Fruit fly (Drosophila melanogaster) whole organism, embryonic: ENCODE measurements around the gene CG33181.

Experiments used
- Adf1 ChIP-seq: fragments of 200-800 bp; sonication (Bioruptor generic); IDR thresholded peaks from 2 replicates; pipeline ENCODE4 v1.3.6; 2022; ENCODE audit warnings: missing biosample characterization, missing genetic modification characterization
- Bteb2 ChIP-seq: fragments of 200-800 bp; sonication (Bioruptor generic); optimal IDR thresholded peaks from 2 replicates; lab custom pipeline; 2016; ENCODE audit warnings: missing biosample characterization, missing genetic modification characterization
- CG12155 ChIP-seq: fragments of 200-800 bp; sonication (Bioruptor generic); optimal IDR thresholded peaks from 3 replicates; lab custom pipeline; 2016; ENCODE audit warnings: missing biosample characterization, missing genetic modification characterization
- CG12299 ChIP-seq: fragments of 200-800 bp; sonication (Bioruptor generic); optimal IDR thresholded peaks from 2 replicates; lab custom pipeline; 2018; ENCODE audit warnings: missing biosample characterization, mild to moderate bottlenecking, missing genetic modification characterization
- CG17568 ChIP-seq: fragments of 200-800 bp; sonication (Bioruptor generic); optimal IDR thresholded peaks from 2 replicates; lab custom pipeline; 2018; ENCODE audit warnings: missing biosample characterization, mild to moderate bottlenecking, missing genetic modification characterization, moderate library complexity
- CG1792 ChIP-seq: fragments of 200-800 bp; sonication (Bioruptor generic); optimal IDR thresholded peaks from 2 replicates; lab custom pipeline; 2016; ENCODE audit warnings: missing biosample characterization, missing genetic modification characterization
- CG2120 ChIP-seq: fragments of 200-800 bp; sonication (Bioruptor generic); optimal IDR thresholded peaks from 3 replicates; lab custom pipeline; 2016; ENCODE audit warnings: missing biosample characterization, missing genetic modification characterization
- CG30020 ChIP-seq: fragments of 200-800 bp; optimal IDR thresholded peaks from 2 replicates; lab custom pipeline; 2019; ENCODE audit warnings: missing biosample characterization, mild to moderate bottlenecking, missing genetic modification characterization, moderate library complexity
- CG30431 ChIP-seq: fragments of 200-800 bp; sonication (Bioruptor generic); optimal IDR thresholded peaks from 2 replicates; lab custom pipeline; 2017; ENCODE audit warnings: missing biosample characterization, missing genetic modification characterization
- CG3065 ChIP-seq: fragments of 200-800 bp; sonication (Bioruptor generic); optimal IDR thresholded peaks from 2 replicates; lab custom pipeline; 2016; ENCODE audit warnings: missing biosample characterization, missing genetic modification characterization
- CG31224 ChIP-seq: fragments of 200-800 bp; sonication (Bioruptor generic); IDR thresholded peaks from 2 replicates; pipeline ENCODE4 v1.3.6; 2022; ENCODE audit warnings: missing biosample characterization, missing genetic modification characterization
- CG34224 ChIP-seq: fragments of 200-800 bp; sonication (Bioruptor generic); IDR thresholded peaks from 3 replicates; pipeline ENCODE4 v1.3.6; 2022; ENCODE audit warnings: missing biosample characterization, missing genetic modification characterization; ENCODE audit not compliant: partially characterized antibody
- CG3847 ChIP-seq: fragments of 200-800 bp; sonication (Bioruptor generic); IDR thresholded peaks from 2 replicates; pipeline ENCODE4 v1.3.6; 2022; ENCODE audit warnings: missing biosample characterization, missing genetic modification characterization
- CG4282 ChIP-seq: fragments of 200-800 bp; sonication (Bioruptor generic); optimal IDR thresholded peaks from 2 replicates; lab custom pipeline; 2016; ENCODE audit warnings: missing biosample characterization, missing genetic modification characterization
- CG4424 ChIP-seq: fragments of 200-800 bp; sonication (Bioruptor generic); optimal IDR thresholded peaks from 3 replicates; lab custom pipeline; 2016; ENCODE audit warnings: missing biosample characterization, missing genetic modification characterization
- CG4730 ChIP-seq: fragments of 200-800 bp; sonication (Bioruptor generic); IDR thresholded peaks from 2 replicates; pipeline ENCODE4 v1.3.6; 2022; ENCODE audit warnings: missing biosample characterization, missing genetic modification characterization
- CG6254 ChIP-seq: fragments of 200-800 bp; sonication (Bioruptor generic); optimal IDR thresholded peaks from 3 replicates; lab custom pipeline; 2017; ENCODE audit warnings: mild to moderate bottlenecking, missing biosample characterization, missing genetic modification reagents, missing genetic modification characterization
- CG7839 ChIP-seq: fragments of 200-800 bp; sonication (Bioruptor generic); optimal IDR thresholded peaks from 3 replicates; lab custom pipeline; 2018; ENCODE audit warnings: missing biosample characterization, mild to moderate bottlenecking, missing genetic modification characterization, moderate library complexity
- CG7963 ChIP-seq: fragments of 200-800 bp; sonication (Bioruptor generic); IDR thresholded peaks from 3 replicates; pipeline ENCODE4 v1.3.6; 2022; ENCODE audit warnings: missing biosample characterization, missing genetic modification characterization; ENCODE audit not compliant: partially characterized antibody
- CG8478 ChIP-seq: fragments of >200 bp; optimal IDR thresholded peaks from 2 replicates; lab custom pipeline; 2018
- CTCF ChIP-seq: fragments of 200-800 bp; sonication (Bioruptor generic); optimal IDR thresholded peaks from 2 replicates; lab custom pipeline; 2017; ENCODE audit warnings: missing biosample characterization, mild to moderate bottlenecking, missing genetic modification characterization, moderate library complexity
- CoRest ChIP-seq: fragments of 200-800 bp; sonication (Bioruptor generic); optimal IDR thresholded peaks from 3 replicates; lab custom pipeline; 2018; ENCODE audit warnings: missing biosample characterization, mild to moderate bottlenecking, missing genetic modification characterization, moderate library complexity
- D19B ChIP-seq: fragments of 200-800 bp; sonication (Bioruptor generic); optimal IDR thresholded peaks from 2 replicates; lab custom pipeline; 2017; ENCODE audit warnings: missing biosample characterization, mild to moderate bottlenecking, missing genetic modification characterization
- Hey ChIP-seq: fragments of 200-800 bp; sonication (Bioruptor generic); optimal IDR thresholded peaks from 3 replicates; lab custom pipeline; 2018; ENCODE audit warnings: missing biosample characterization, mild to moderate bottlenecking, missing genetic modification characterization
- HmgD ChIP-seq: fragments of 200-800 bp; sonication (Bioruptor generic); optimal IDR thresholded peaks from 3 replicates; lab custom pipeline; 2016; ENCODE audit warnings: missing biosample characterization, missing genetic modification characterization
- Hr3 ChIP-seq: fragments of 200-800 bp; sonication (Bioruptor generic); optimal IDR thresholded peaks from 3 replicates; lab custom pipeline; 2016; ENCODE audit warnings: missing biosample characterization, missing genetic modification characterization
- Kr ChIP-seq: fragments of 200-800 bp; sonication (Bioruptor generic); optimal IDR thresholded peaks from 2 replicates; lab custom pipeline; 2017; ENCODE audit warnings: missing biosample characterization, mild to moderate bottlenecking, missing genetic modification characterization
- Meics ChIP-seq: fragments of 200-800 bp; sonication (Bioruptor generic); optimal IDR thresholded peaks from 2 replicates; lab custom pipeline; 2017; ENCODE audit warnings: missing biosample characterization, mild to moderate bottlenecking, missing genetic modification characterization
- Mrtf ChIP-seq: fragments of 200-800 bp; sonication (Bioruptor generic); IDR thresholded peaks from 3 replicates; pipeline ENCODE4 v1.3.6; 2022; ENCODE audit warnings: missing biosample characterization, missing genetic modification characterization
- Myb ChIP-seq: fragments of 200-800 bp; sonication (Bioruptor generic); optimal IDR thresholded peaks from 2 replicates; lab custom pipeline; 2016; ENCODE audit warnings: missing biosample characterization, missing genetic modification characterization
- Nf-YA ChIP-seq: fragments of 200-800 bp; sonication (Bioruptor generic); IDR thresholded peaks from 2 replicates; pipeline ENCODE4 v1.3.6; 2022; ENCODE audit warnings: missing biosample characterization, missing genetic modification characterization
- Ravus ChIP-seq: fragments of 200-800 bp; sonication (Bioruptor generic); IDR thresholded peaks from 2 replicates; pipeline ENCODE4 v1.3.6; 2022; ENCODE audit warnings: missing biosample characterization, missing genetic modification characterization
- Trl ChIP-seq, 3 experiments: fragments of >200 bp in 2 of 3; fragments of 200-800 bp in 1 of 3; sonication (Bioruptor generic) in 1 of 3; optimal IDR thresholded peaks; 2 replicates in 1 of 3; 3 replicates in 2 of 3; lab custom pipeline; 2016 to 2017; ENCODE audit warnings: missing biosample characterization in 1 of 3, missing genetic modification characterization in 1 of 3
- Vsx1 ChIP-seq: fragments of 200-800 bp; sonication (Bioruptor generic); optimal IDR thresholded peaks from 2 replicates; lab custom pipeline; 2017; ENCODE audit warnings: missing biosample characterization, mild to moderate bottlenecking, missing genetic modification characterization, missing genetic modification reagents
- Xbp1 ChIP-seq: fragments of 200-800 bp; sonication (Bioruptor generic); optimal IDR thresholded peaks from 3 replicates; lab custom pipeline; 2016; ENCODE audit warnings: missing biosample characterization, mild to moderate bottlenecking, missing genetic modification characterization
- YL-1 ChIP-seq: fragments of 200-800 bp; sonication (Bioruptor generic); optimal IDR thresholded peaks from 3 replicates; lab custom pipeline; 2017; ENCODE audit warnings: missing biosample characterization, mild to moderate bottlenecking, missing genetic modification characterization
- abd-A ChIP-seq: fragments of 200-800 bp; sonication (Bioruptor generic); optimal IDR thresholded peaks from 3 replicates; lab custom pipeline; 2019; ENCODE audit warnings: missing biosample characterization, mild to moderate bottlenecking, missing genetic modification characterization, moderate library complexity
- dm ChIP-seq: fragments of 200-800 bp; sonication (Bioruptor generic); optimal IDR thresholded peaks from 3 replicates; lab custom pipeline; 2016; ENCODE audit warnings: missing biosample characterization, missing genetic modification characterization
- ftz-f1 ChIP-seq: fragments of 200-800 bp; sonication (Bioruptor generic); optimal IDR thresholded peaks from 2 replicates; lab custom pipeline; 2016; ENCODE audit warnings: missing biosample characterization, missing genetic modification characterization
- kni ChIP-seq: fragments of 200-800 bp; sonication (Bioruptor generic); optimal IDR thresholded peaks from 3 replicates; lab custom pipeline; 2017; ENCODE audit warnings: mild to moderate bottlenecking, missing biosample characterization, missing genetic modification reagents, missing genetic modification characterization
- lola ChIP-seq, 3 experiments: fragments of >200 bp in 2 of 3; fragments of 200-800 bp in 1 of 3; sonication (Bioruptor generic) in 1 of 3; optimal IDR thresholded peaks; 2 replicates each; lab custom pipeline; 2017 to 2019; ENCODE audit warnings: missing biosample characterization in 3 of 3, missing genetic modification characterization in 3 of 3, mild to moderate bottlenecking in 1 of 3, moderate library complexity in 1 of 3
- nmo ChIP-seq: fragments of 200-800 bp; sonication (Bioruptor generic); optimal IDR thresholded peaks from 2 replicates; lab custom pipeline; 2018; ENCODE audit warnings: missing biosample characterization, mild to moderate bottlenecking, missing genetic modification characterization, moderate library complexity
- prd ChIP-seq, 3 experiments: fragments of >200 bp in 2 of 3; fragments of 200-800 bp in 1 of 3; sonication (Bioruptor generic) in 1 of 3; optimal IDR thresholded peaks in 2 of 3; IDR thresholded peaks in 1 of 3; 2 replicates in 2 of 3; 3 replicates in 1 of 3; pipeline versions ENCODE4 v1.3.6 to Lab custom; 2017 to 2022; ENCODE audit warnings: missing biosample characterization in 1 of 3, missing genetic modification characterization in 1 of 3
- psq ChIP-seq: fragments of 200-800 bp; sonication (Bioruptor generic); optimal IDR thresholded peaks from 2 replicates; lab custom pipeline; 2017; ENCODE audit warnings: missing biosample characterization, missing genetic modification characterization
- sisA ChIP-seq: fragments of 200-800 bp; sonication (Bioruptor generic); IDR thresholded peaks from 2 replicates; pipeline ENCODE4 v1.3.6; 2022; ENCODE audit warnings: missing biosample characterization, missing genetic modification characterization
- slou ChIP-seq: fragments of 200-800 bp; sonication (Bioruptor generic); optimal IDR thresholded peaks from 3 replicates; lab custom pipeline; 2016; ENCODE audit warnings: missing biosample characterization, missing genetic modification characterization
- slp2 ChIP-seq: fragments of 200-800 bp; sonication (Bioruptor generic); optimal IDR thresholded peaks from 2 replicates; lab custom pipeline; 2016; ENCODE audit warnings: missing biosample characterization, missing genetic modification characterization
- so ChIP-seq: fragments of 200-800 bp; sonication (Bioruptor generic); IDR thresholded peaks from 3 replicates; pipeline ENCODE4 v1.3.6; 2022; ENCODE audit warnings: missing biosample characterization, missing genetic modification characterization
- sr ChIP-seq: fragments of 200-800 bp; sonication (Bioruptor generic); IDR thresholded peaks from 3 replicates; pipeline ENCODE4 v1.3.6; 2022; ENCODE audit warnings: missing biosample characterization, missing genetic modification characterization
- tgo ChIP-seq: fragments of 200-800 bp; sonication (Bioruptor generic); IDR thresholded peaks from 3 replicates; pipeline ENCODE4 v1.3.6; 2022; ENCODE audit warnings: missing biosample characterization, missing genetic modification characterization
- trh ChIP-seq: fragments of 200-800 bp; sonication (Bioruptor generic); optimal IDR thresholded peaks from 2 replicates; lab custom pipeline; 2016; ENCODE audit warnings: missing biosample characterization, missing genetic modification characterization
- wek ChIP-seq: fragments of 200-800 bp; sonication (Bioruptor generic); optimal IDR thresholded peaks from 3 replicates; lab custom pipeline; 2018; ENCODE audit warnings: missing biosample characterization, mild to moderate bottlenecking, missing genetic modification characterization, moderate library complexity

CG33181 gene

DNA sequence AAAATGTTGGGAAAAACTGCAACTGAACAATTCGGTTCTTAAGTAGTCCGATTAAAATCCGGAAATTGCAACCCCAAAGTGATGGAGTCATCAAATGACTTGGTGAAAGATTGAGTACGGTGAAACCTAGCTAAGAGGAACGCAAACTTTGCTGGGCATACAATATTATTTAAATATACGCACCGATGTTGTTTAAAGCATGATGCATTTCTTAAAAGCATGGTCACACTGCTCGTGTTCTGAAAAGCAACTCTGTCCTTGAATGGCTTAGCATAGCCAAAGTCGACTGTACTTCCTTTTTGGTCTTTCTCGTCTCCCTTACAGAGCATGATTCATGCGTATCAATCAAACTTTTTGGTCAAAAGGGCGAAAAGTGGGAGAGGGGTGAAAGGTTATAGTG lies 47.5 kb downstream of the CG33181 start (continued):
- TF ChIP-seq Myb (GFP tag; lab: Kevin White, UChicago) = peak; percentile 9
- TF ChIP-seq Ravus (GFP tag; lab: Robert Waterston, UW) = no peak
- TF ChIP-seq CG30020 = no peak
- TF ChIP-seq kni = no peak
- no peak for TF ChIP-seq CG6254 (GFP tag; lab: Kevin White, UChicago)
- TF ChIP-seq CG3847 (GFP tag; lab: Robert Waterston, UW) = 0 out of 2 replicates have a peak, but pooled peaks have one; percentile 25
- peak; percentile 57 for TF ChIP-seq CG7839
- TF ChIP-seq Bteb2 = no peak
- TF ChIP-seq CG8478 = no peak
- TF ChIP-seq CG30431 = no peak
- 0 out of 2 replicates have a peak, but pooled peaks have one; percentile 16 for TF ChIP-seq Nf-YA (GFP tag; lab: Robert Waterston, UW)
- TF ChIP-seq wek (GFP tag; lab: Kevin White, UChicago) = no peak
- no peak for TF ChIP-seq prd (optimal IDR thresholded peaks at IDR 0.05; lab: Kevin White, UChicago)
- peak; percentile 49; the same call in 1 of the 3 replicates for TF ChIP-seq prd (GFP tag; IDR thresholded peaks at IDR 0.05; lab: Robert Waterston, UW)
- TF ChIP-seq psq (GFP tag; lab: Kevin White, UChicago) = no peak
- TF ChIP-seq CoRest (tag; lab: Kevin White, UChicago) = no peak
- no peak for TF ChIP-seq YL-1 (GFP tag; lab: Kevin White, UChicago)
- no peak for TF ChIP-seq CG1792 (GFP tag; lab: Kevin White, UChicago)
- TF ChIP-seq Vsx1 = no peak
- no peak; the same call in 2 of the 3 replicates for TF ChIP-seq tgo
- TF ChIP-seq so (GFP tag; lab: Robert Waterston, UW) = no peak
- TF ChIP-seq ftz-f1 (GFP tag; lab: Kevin White, UChicago) = no peak
- no peak for TF ChIP-seq CG3065 (GFP tag; lab: Kevin White, UChicago)
- no peak for TF ChIP-seq CTCF (GFP tag; lab: Kevin White, UChicago)
- TF ChIP-seq CG4282 (GFP tag; lab: Kevin White, UChicago) = no peak
- no peak for TF ChIP-seq Hr3 (GFP tag; lab: Kevin White, UChicago)
- TF ChIP-seq Adf1 (GFP tag; lab: Robert Waterston, UW) = no peak
- no peak for TF ChIP-seq CG7963 (GFP tag; lab: Robert Waterston, UW)
- TF ChIP-seq trh (GFP tag; lab: Kevin White, UChicago) = no peak
- no peak for TF ChIP-seq CG31224 (GFP tag; lab: Robert Waterston, UW)
- TF ChIP-seq slou (GFP tag; lab: Kevin White, UChicago) = no peak
- no peak for TF ChIP-seq Kr (GFP tag; lab: Kevin White, UChicago)
- TF ChIP-seq CG4730 (GFP tag; lab: Robert Waterston, UW) = 0 out of 2 replicates have a peak, but pooled peaks have one; percentile 7
- TF ChIP-seq CG12299 (tag; lab: Kevin White, UChicago) = no peak
- no peak for TF ChIP-seq HmgD
- TF ChIP-seq Mrtf (GFP tag; lab: Robert Waterston, UW) = peak; percentile 58; the same call in 2 of the 3 replicates
- TF ChIP-seq abd-A (tag; lab: Kevin White, UChicago) = no peak
- TF ChIP-seq Hey = no peak
- TF ChIP-seq Trl (optimal IDR thresholded peaks at IDR 0.05; lab: Kevin White, UChicago) = no peak
- peak; percentile 46 for TF ChIP-seq Trl (GFP tag; optimal IDR thresholded peaks at IDR 0.05; lab: Kevin White, UChicago)
- TF ChIP-seq CG17568 (GFP tag; lab: Kevin White, UChicago) = no peak
- no peak for TF ChIP-seq dm (GFP tag; lab: Kevin White, UChicago)
- TF ChIP-seq lola (GFP tag; optimal IDR thresholded peaks at IDR 0.05; lab: Kevin White, UChicago) = no peak
- no peak for TF ChIP-seq CG34224 (GFP tag; lab: Robert Waterston, UW)
- TF ChIP-seq sr (GFP tag; lab: Robert Waterston, UW) = no peak
- TF ChIP-seq sisA (GFP tag; lab: Robert Waterston, UW) = peak; percentile 58
- peak; percentile 4 for TF ChIP-seq nmo (GFP tag; lab: Kevin White, UChicago)
- TF ChIP-seq CG4424 (GFP tag; lab: Kevin White, UChicago) = no peak
- TF ChIP-seq Xbp1 (GFP tag; lab: Kevin White, UChicago) = peak; percentile 21
- no peak for TF ChIP-seq slp2
- TF ChIP-seq CG2120 (GFP tag; lab: Kevin White, UChicago) = peak; percentile 44
- no peak for TF ChIP-seq CG12155 (GFP tag; lab: Kevin White, UChicago)
- no peak for TF ChIP-seq D19B
- peak; percentile 15 for TF ChIP-seq Meics (GFP tag; lab: Kevin White, UChicago)
